Fruit fly (Drosophila melanogaster) whole organism, wandering third instar larva: ENCODE data around the gene CG13408.
A peak's percentile ranks its signal among the peaks of the same experiment; 100 is the strongest.

ENCODE experiments used
- CG32264 ChIP-seq: fragments of 200-800 bp; sonication (Bioruptor generic); optimal IDR thresholded peaks from 2 replicates; lab custom pipeline; 2016; ENCODE audit warnings: missing biosample characterization, missing genetic modification characterization
- CrebA ChIP-seq: fragments of 200-800 bp; sonication (Bioruptor generic); optimal IDR thresholded peaks from 2 replicates; lab custom pipeline; 2016; ENCODE audit warnings: missing biosample characterization, mild to moderate bottlenecking, missing genetic modification characterization, borderline replicate concordance
- Dfd ChIP-seq: fragments of >200 bp; optimal IDR thresholded peaks from 2 replicates; lab custom pipeline; 2017; ENCODE audit warnings: missing biosample characterization, missing genetic modification characterization
- Dif ChIP-seq: fragments of 200-275, 200-300 bp; sonication (Bioruptor generic); optimal IDR thresholded peaks from 2 replicates; lab custom pipeline; 2018; ENCODE audit warnings: missing biosample characterization, missing genetic modification characterization; ENCODE audit not compliant: partially characterized antibody
- GATAd ChIP-seq: sonication (Bioruptor generic); optimal IDR thresholded peaks from 2 replicates; lab custom pipeline; 2016; ENCODE audit warnings: missing biosample characterization, missing genetic modification characterization
- Hnf4 ChIP-seq: fragments of 200-800 bp; sonication (Bioruptor generic); optimal IDR thresholded peaks from 2 replicates; lab custom pipeline; 2016; ENCODE audit warnings: missing biosample characterization, mild to moderate bottlenecking, missing genetic modification characterization
- Hr78 ChIP-seq: fragments of >200 bp; optimal IDR thresholded peaks from 2 replicates; lab custom pipeline; 2017; ENCODE audit warnings: missing biosample characterization, missing genetic modification characterization
- Hr83 ChIP-seq: fragments of 200-300 bp; sonication (Bioruptor generic); optimal IDR thresholded peaks from 2 replicates; lab custom pipeline; 2016; ENCODE audit warnings: missing biosample characterization, mild to moderate bottlenecking, missing genetic modification characterization, moderate library complexity; ENCODE audit not compliant: poor library complexity, severe bottlenecking
- Jra ChIP-seq: sonication (Bioruptor generic); optimal IDR thresholded peaks from 2 replicates; lab custom pipeline; 2016; ENCODE audit warnings: missing biosample characterization, missing genetic modification characterization
- Mio ChIP-seq: sonication (Bioruptor generic); optimal IDR thresholded peaks from 2 replicates; lab custom pipeline; 2016; ENCODE audit warnings: missing biosample characterization, missing genetic modification characterization
- Myc ChIP-seq: fragments of >200 bp; optimal IDR thresholded peaks from 2 replicates; lab custom pipeline; 2017
- OdsH ChIP-seq: fragments of 200-800 bp; sonication (Bioruptor generic); optimal IDR thresholded peaks from 2 replicates; lab custom pipeline; 2016; ENCODE audit warnings: missing biosample characterization, mild to moderate bottlenecking, missing genetic modification characterization
- Rel ChIP-seq, 2 experiments: fragments of 200-800 bp; sonication (Bioruptor generic) in 1 of 2; optimal IDR thresholded peaks; 2 replicates in 1 of 2; 3 replicates in 1 of 2; lab custom pipeline; 2016 to 2019; ENCODE audit warnings: mild to moderate bottlenecking in 2 of 2, missing biosample characterization in 2 of 2, missing genetic modification characterization in 2 of 2, moderate library complexity in 1 of 2
- Sp1 ChIP-seq: fragments of 200-800 bp; sonication (Bioruptor generic); optimal IDR thresholded peaks from 3 replicates; lab custom pipeline; 2019; ENCODE audit warnings: missing biosample characterization, mild to moderate bottlenecking, missing genetic modification characterization, moderate library complexity
- Vsx2 ChIP-seq: fragments of 200-300, 225-300 bp; sonication (Bioruptor generic); optimal IDR thresholded peaks from 2 replicates; lab custom pipeline; 2018; ENCODE audit warnings: missing biosample characterization, missing genetic modification characterization; ENCODE audit not compliant: partially characterized antibody
- br ChIP-seq: fragments of 200-800 bp; sonication (Bioruptor generic); optimal IDR thresholded peaks from 2 replicates; lab custom pipeline; 2016; ENCODE audit warnings: missing biosample characterization, missing genetic modification characterization
- dl ChIP-seq, 2 experiments: fragments of 175-275, 200-275 bp in 1 of 2; fragments of 200-275 bp in 1 of 2; sonication (Bioruptor generic); optimal IDR thresholded peaks; lab custom pipeline; 2018; ENCODE audit warnings: mild to moderate bottlenecking in 2 of 2, missing biosample characterization in 2 of 2, missing genetic modification characterization in 2 of 2, moderate library complexity in 2 of 2; ENCODE audit not compliant: partially characterized antibody in 2 of 2, insufficient read depth in 1 of 2
- dmrt93B ChIP-seq: fragments of 200-800 bp; sonication (Bioruptor generic); optimal IDR thresholded peaks from 2 replicates; lab custom pipeline; 2018; ENCODE audit warnings: missing biosample characterization, mild to moderate bottlenecking, missing genetic modification characterization
- ey ChIP-seq: fragments of 200-800 bp; sonication (Bioruptor generic); optimal IDR thresholded peaks from 2 replicates; lab custom pipeline; 2016; ENCODE audit warnings: missing biosample characterization, missing genetic modification characterization
- foxo ChIP-seq, 2 experiments: fragments of 200-800 bp; sonication (Bioruptor generic); optimal IDR thresholded peaks; 2 replicates in 1 of 2; 3 replicates in 1 of 2; lab custom pipeline; 2016 to 2017; ENCODE audit warnings: missing biosample characterization in 2 of 2, missing genetic modification characterization in 2 of 2
- h ChIP-seq: fragments of 200-800 bp; sonication (Bioruptor generic); optimal IDR thresholded peaks from 3 replicates; lab custom pipeline; 2016; ENCODE audit warnings: missing biosample characterization, mild to moderate bottlenecking, missing genetic modification characterization
- jim ChIP-seq: fragments of 175-275, 200-325 bp; sonication (Bioruptor generic); optimal IDR thresholded peaks from 2 replicates; lab custom pipeline; 2016; ENCODE audit warnings: missing biosample characterization, mild to moderate bottlenecking, missing genetic modification characterization
- lola ChIP-seq: fragments of >200 bp; optimal IDR thresholded peaks from 2 replicates; lab custom pipeline; 2017; ENCODE audit warnings: missing biosample characterization, missing genetic modification characterization
- pan ChIP-seq: fragments of >200 bp; optimal IDR thresholded peaks from 2 replicates; lab custom pipeline; 2017
- sage ChIP-seq: fragments of 200-800 bp; sonication (Bioruptor generic); optimal IDR thresholded peaks from 2 replicates; lab custom pipeline; 2016; ENCODE audit warnings: missing biosample characterization, mild to moderate bottlenecking, missing genetic modification characterization
- sv ChIP-seq: fragments of 200-800 bp; sonication (Bioruptor generic); optimal IDR thresholded peaks from 3 replicates; lab custom pipeline; 2016; ENCODE audit warnings: missing biosample characterization, missing genetic modification characterization
- tai ChIP-seq: sonication (Bioruptor generic); optimal IDR thresholded peaks from 2 replicates; lab custom pipeline; 2016; ENCODE audit warnings: missing biosample characterization, missing genetic modification characterization
- usp ChIP-seq: fragments of >200 bp; optimal IDR thresholded peaks from 2 replicates; lab custom pipeline; 2017; ENCODE audit warnings: missing biosample characterization, missing genetic modification characterization
- woc ChIP-seq: sonication (Bioruptor generic); optimal IDR thresholded peaks from 2 replicates; lab custom pipeline; 2016; ENCODE audit warnings: missing biosample characterization, mild to moderate bottlenecking, missing genetic modification characterization

The CG13408 gene

DNA sequence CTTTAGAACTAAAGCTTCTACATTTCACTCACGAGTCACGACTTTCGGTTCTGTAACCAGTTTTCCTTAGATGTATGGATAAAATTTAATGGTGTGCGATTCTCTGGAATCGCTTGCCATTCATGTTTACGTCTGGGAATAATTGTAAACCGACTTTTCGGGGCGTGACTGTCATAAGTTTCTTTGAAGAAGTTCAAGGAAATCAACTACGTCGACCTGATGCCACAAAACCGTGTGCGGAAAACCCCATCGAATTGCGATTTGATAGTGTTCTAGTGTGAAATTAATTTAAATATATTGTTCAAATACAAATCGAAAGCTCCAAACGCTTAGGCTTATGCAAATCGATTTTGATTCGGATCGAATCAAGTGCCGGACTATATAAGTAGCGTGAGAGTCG, 6.6 kb downstream of the CG13408 start, which contains the start of gene BomBc3:
BomBc3 (plus strand) TSS at position 301 of the 400 bp plus-strand sequence.
- TF ChIP-seq usp (GFP tag; lab: Kevin White, UChicago) (no peak), CrebA (GFP tag; lab: Kevin White, UChicago) (no peak), sage (GFP tag; lab: Kevin White, UChicago) (no peak), GATAd (GFP tag; lab: Kevin White, UChicago) (no peak), CG32264 (GFP tag; lab: Kevin White, UChicago) (no peak), tai (no peak), pan (lab: Kevin White, UChicago) (no peak)

DNA sequence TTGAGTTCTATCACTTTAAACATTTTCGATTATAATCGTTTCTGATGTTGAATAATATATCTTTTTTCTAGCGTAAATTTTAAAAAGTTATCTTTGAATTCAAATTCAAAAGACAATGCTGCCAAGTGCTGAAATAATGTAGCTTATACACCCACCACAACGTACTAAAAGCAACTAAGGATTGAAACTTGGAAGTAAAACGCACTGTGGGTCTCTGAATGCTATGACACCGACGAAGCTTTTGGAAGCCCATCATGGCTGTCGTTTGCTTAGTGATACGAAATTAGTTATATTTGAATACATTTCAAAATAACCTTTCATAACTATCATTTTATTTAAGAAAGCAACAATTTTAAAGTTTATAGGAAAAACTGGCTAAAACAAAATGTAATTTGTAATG, 13.8 kb downstream of the CG13408 start:
- TF ChIP-seq Mio (GFP tag; lab: Kevin White, UChicago), result no peak
- peak; percentile 60 for TF ChIP-seq Myc (lab: Kevin White, UChicago)
- TF ChIP-seq usp (GFP tag; lab: Kevin White, UChicago), result no peak
- no peak for TF ChIP-seq Sp1 (GFP tag; lab: Kevin White, UChicago)
- TF ChIP-seq Dif (GFP tag; lab: Kevin White, UChicago), result peak; percentile 77
- TF ChIP-seq dmrt93B (GFP tag; lab: Kevin White, UChicago), result no peak
- no peak for TF ChIP-seq foxo (GFP tag; optimal IDR thresholded peaks at IDR 0.05; lab: Kevin White, UChicago)
- no peak for TF ChIP-seq pan (lab: Kevin White, UChicago)
- no peak for TF ChIP-seq sv (GFP tag; lab: Kevin White, UChicago)
- TF ChIP-seq dl (GFP tag; optimal IDR thresholded peaks at IDR 0.05; lab: Kevin White, UChicago; ENCODE audit: insufficient read depth in 1 of 2, partially characterized antibody in 2 of 2), result no peak
- TF ChIP-seq CrebA (GFP tag; lab: Kevin White, UChicago), result no peak

DNA sequence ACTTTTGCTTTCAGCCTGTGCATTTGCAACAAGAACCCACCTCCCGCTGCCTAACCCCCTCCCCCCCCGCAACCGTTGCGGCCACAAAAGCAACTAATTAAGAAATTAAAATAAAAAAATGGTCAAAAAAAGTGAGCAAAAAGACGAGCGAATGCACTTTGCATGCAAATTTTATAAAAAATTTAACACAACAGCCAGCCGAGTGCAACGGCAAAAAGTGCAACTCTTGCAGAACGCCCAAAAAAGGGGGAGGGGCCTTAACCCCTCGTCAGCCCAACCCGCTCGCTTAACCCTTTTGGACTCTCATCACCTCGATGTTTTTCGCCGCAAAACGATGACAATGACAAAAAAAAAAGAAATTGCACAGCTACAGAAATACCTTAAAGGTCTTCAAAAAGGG, 16.7 kb downstream of the CG13408 start:
- no peak for TF ChIP-seq br (GFP tag; lab: Kevin White, UChicago)
- no peak for TF ChIP-seq Hr78
- no peak for TF ChIP-seq Sp1 (GFP tag; lab: Kevin White, UChicago)
- TF ChIP-seq ey (GFP tag; lab: Kevin White, UChicago), result no peak
- TF ChIP-seq lola, result no peak
- no peak for TF ChIP-seq Dif (GFP tag; lab: Kevin White, UChicago)
- TF ChIP-seq jim (GFP tag; lab: Kevin White, UChicago), result no peak
- TF ChIP-seq Hr83 (GFP tag; lab: Kevin White, UChicago), result no peak
- TF ChIP-seq sage (GFP tag; lab: Kevin White, UChicago), result no peak
- no peak for TF ChIP-seq dl (GFP tag; optimal IDR thresholded peaks at IDR 0.05; lab: Kevin White, UChicago; ENCODE audit: insufficient read depth in 1 of 2, partially characterized antibody in 2 of 2)
- TF ChIP-seq CrebA (GFP tag; lab: Kevin White, UChicago), result no peak
- no peak for TF ChIP-seq h (GFP tag; lab: Kevin White, UChicago)
- TF ChIP-seq tai, result no peak
- no peak for TF ChIP-seq Hnf4 (GFP tag; lab: Kevin White, UChicago)
- TF ChIP-seq sv (GFP tag; lab: Kevin White, UChicago), result no peak

DNA sequence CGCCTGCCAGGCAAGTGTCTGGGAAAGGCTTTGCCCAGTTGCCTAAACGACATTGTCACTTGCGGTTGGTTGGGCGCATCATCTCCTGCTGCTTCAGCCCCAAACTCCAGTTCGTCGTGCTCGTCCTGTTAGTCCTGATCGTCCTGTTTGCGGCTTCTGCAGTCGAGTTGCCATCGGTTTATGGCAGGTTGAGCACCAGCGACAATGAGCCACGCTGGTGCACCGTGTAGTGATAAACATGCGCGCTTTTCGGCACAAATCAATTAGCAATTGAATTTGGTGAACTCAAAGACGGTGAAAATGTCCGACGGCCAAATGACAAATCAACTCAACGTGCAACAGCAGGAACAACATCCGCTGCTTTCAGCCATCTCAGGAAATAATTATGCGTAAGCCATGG, 22.9 kb downstream of the CG13408 start, which contains the start of gene CG13407:
CG13407 (plus strand) TSS at position 301 of the 400 bp plus-strand sequence.
- no peak for TF ChIP-seq Dfd
- no peak for TF ChIP-seq Rel (GFP tag; optimal IDR thresholded peaks at IDR 0.05; lab: Kevin White, UChicago)
- no peak for TF ChIP-seq Rel (tag; optimal IDR thresholded peaks at IDR 0.05; lab: Kevin White, UChicago)
- TF ChIP-seq lola, result no peak
- no peak for TF ChIP-seq Mio (GFP tag; lab: Kevin White, UChicago)
- no peak for TF ChIP-seq foxo (GFP tag; optimal IDR thresholded peaks at IDR 0.05; lab: Kevin White, UChicago)
- TF ChIP-seq jim (GFP tag; lab: Kevin White, UChicago), result no peak
- no peak for TF ChIP-seq h (GFP tag; lab: Kevin White, UChicago)
- TF ChIP-seq woc, result no peak
- TF ChIP-seq Vsx2, result no peak
- no peak for TF ChIP-seq ey (GFP tag; lab: Kevin White, UChicago)
- no peak for TF ChIP-seq sage (GFP tag; lab: Kevin White, UChicago)

DNA sequence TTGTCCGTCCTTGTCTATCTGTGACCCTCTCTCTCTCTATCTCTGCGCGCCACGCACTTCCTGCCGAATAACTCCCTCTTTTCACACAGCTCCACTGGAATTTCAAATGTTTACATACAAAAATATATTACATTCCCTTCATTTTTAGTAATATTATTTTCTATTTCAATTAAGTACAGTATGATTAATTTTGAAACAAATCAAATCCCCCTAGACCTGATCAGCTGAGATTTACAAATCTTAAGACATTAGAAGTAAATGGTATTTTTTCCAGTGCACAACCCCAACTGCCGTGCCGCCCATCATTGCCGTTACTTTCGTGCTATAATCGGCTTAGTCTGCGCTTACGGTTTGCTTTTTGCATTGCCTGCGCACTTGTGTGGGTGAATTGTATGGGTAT, 28.1 kb downstream of the CG13408 start:
- TF ChIP-seq h (GFP tag; lab: Kevin White, UChicago) (no peak), Vsx2 (no peak), Myc (lab: Kevin White, UChicago) (no peak), OdsH (no peak), dl (GFP tag; optimal IDR thresholded peaks at IDR 0.05; lab: Kevin White, UChicago; ENCODE audit: insufficient read depth in 1 of 2, partially characterized antibody in 2 of 2) (no peak), tai (no peak), Mio (GFP tag; lab: Kevin White, UChicago) (no peak), Dfd (no peak), Hr83 (GFP tag; lab: Kevin White, UChicago) (no peak), Dif (GFP tag; lab: Kevin White, UChicago) (no peak), usp (GFP tag; lab: Kevin White, UChicago) (no peak), jim (GFP tag; lab: Kevin White, UChicago) (no peak), ey (GFP tag; lab: Kevin White, UChicago) (no peak), Jra (GFP tag; lab: Kevin White, UChicago) (no peak), dmrt93B (GFP tag; lab: Kevin White, UChicago) (no peak), CG32264 (GFP tag; lab: Kevin White, UChicago) (no peak)
